Worm (Caenorhabditis elegans): ENCODE measurements around the gene gmap-1.

Gene gmap-1

DNA sequence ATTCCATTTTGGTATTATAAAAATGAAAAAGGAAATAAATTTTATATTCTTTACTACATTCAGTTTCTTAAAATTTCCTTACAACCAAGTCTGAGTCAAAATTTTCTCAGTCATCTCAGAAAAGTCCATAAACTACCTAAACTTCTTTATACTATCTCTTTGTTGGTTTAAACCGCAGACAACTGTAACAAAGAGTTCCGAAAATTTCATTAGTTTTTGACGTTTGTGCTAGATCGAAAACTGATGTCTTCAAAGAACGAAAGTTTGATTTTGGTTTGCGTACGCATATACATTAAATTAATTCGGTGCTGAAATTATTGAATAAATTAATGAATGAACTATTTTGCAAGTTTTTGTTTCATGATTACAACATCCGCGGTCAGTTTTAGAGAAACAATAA is 24.1 kb upstream of the gmap-1 start:
- TF ChIP-seq ama-1 (optimal IDR thresholded peaks at IDR 0.05) (no peak), fkh-10 (GFP tag; optimal IDR thresholded peaks at IDR 0.05) (peak; percentile 76)

DNA sequence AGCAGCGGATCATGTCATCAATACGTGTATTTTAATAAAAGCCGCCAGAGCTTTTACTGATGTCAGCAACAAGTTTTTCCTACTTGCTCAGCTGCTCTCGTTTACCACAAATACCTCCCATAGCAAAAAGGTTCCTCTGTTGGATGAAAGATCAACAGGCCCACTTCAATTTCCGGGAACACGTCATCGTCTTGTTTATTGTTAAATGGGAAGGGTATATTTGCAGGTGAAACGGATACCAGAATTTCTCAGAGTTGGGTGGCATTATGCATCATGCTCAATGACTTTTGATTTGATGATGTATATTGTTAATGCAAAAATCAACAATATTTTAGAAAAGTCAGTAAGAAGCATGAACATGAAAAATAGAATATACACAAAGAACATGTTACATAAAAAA is 16.4 kb upstream of the gmap-1 start:
- TF ChIP-seq nhr-43 (tag; optimal IDR thresholded peaks at IDR 0.05; ENCODE audit: poor library complexity, severe bottlenecking), result no peak
- no peak for TF ChIP-seq ztf-11 (tag; optimal IDR thresholded peaks at IDR 0.05)
- no peak for TF ChIP-seq lin-15B (tag; optimal IDR thresholded peaks at IDR 0.05)
- TF ChIP-seq nhr-28 (tag; optimal IDR thresholded peaks at IDR 0.05), result no peak
- no peak for TF ChIP-seq sea-2 (GFP tag; optimal IDR thresholded peaks at IDR 0.05)
- TF ChIP-seq lsy-12 (tag; optimal IDR thresholded peaks at IDR 0.05), result no peak
- no peak for TF ChIP-seq eor-1 (tag; optimal IDR thresholded peaks at IDR 0.05)
- TF ChIP-seq snpc-4 (tag; optimal IDR thresholded peaks at IDR 0.05), result no peak
- no peak for TF ChIP-seq nhr-11 (tag; optimal IDR thresholded peaks at IDR 0.05)
- TF ChIP-seq mdl-1 (tag; optimal IDR thresholded peaks at IDR 0.05), result no peak
- TF ChIP-seq elt-2 (tag; optimal IDR thresholded peaks at IDR 0.05), result no peak
- no peak for TF ChIP-seq pha-4 (tag; optimal IDR thresholded peaks at IDR 0.05)
- no peak for TF ChIP-seq pqm-1 (tag; optimal IDR thresholded peaks at IDR 0.05)
- TF ChIP-seq ceh-82 (tag; optimal IDR thresholded peaks at IDR 0.05), result no peak

DNA sequence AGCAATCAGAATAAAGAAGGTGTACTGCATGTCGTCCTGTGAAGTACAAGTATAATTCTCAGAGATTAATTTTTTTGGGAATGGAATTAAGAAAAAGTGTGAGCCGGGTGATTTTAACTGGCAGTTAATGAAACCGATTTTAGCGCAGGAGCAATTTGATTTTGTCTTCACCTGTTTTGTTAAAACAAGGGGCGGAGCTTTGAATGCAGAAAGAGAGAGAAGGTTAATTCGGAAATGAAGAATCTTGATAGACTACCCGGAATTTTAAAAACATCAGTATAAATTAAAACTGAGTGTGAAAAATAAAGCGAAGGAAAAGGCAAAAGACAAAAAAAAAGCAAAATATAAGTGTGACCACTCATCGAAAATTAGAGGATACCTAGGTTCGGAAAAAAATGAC is 11.8 kb upstream of the gmap-1 start, which contains the start of gene C05E7.3:
Gene C05E7.3 (minus strand): TSS at position 101 of the 400 bp plus-strand sequence.
- TF ChIP-seq nhr-12 (tag; optimal IDR thresholded peaks at IDR 0.05) (no peak), ZK546.5 (tag; optimal IDR thresholded peaks at IDR 0.05) (no peak), pqm-1 (tag; optimal IDR thresholded peaks at IDR 0.05) (no peak), unc-39 (tag; optimal IDR thresholded peaks at IDR 0.05) (no peak), snpc-4 (tag; optimal IDR thresholded peaks at IDR 0.05) (no peak), nhr-67 (tag; optimal IDR thresholded peaks at IDR 0.05) (no peak), zag-1 (tag; optimal IDR thresholded peaks at IDR 0.05) (no peak), lin-39 (tag; optimal IDR thresholded peaks at IDR 0.05) (no peak), elt-2 (tag; optimal IDR thresholded peaks at IDR 0.05) (no peak), nhr-25 (tag; optimal IDR thresholded peaks at IDR 0.05) (no peak), elt-1 (tag; optimal IDR thresholded peaks at IDR 0.05) (no peak), nhr-28 (tag; optimal IDR thresholded peaks at IDR 0.05) (no peak), fos-1 (tag; optimal IDR thresholded peaks at IDR 0.05) (no peak), lsy-12 (tag; optimal IDR thresholded peaks at IDR 0.05) (no peak), ztf-11 (tag; optimal IDR thresholded peaks at IDR 0.05) (no peak), egl-27 (tag; optimal IDR thresholded peaks at IDR 0.05) (no peak)

DNA sequence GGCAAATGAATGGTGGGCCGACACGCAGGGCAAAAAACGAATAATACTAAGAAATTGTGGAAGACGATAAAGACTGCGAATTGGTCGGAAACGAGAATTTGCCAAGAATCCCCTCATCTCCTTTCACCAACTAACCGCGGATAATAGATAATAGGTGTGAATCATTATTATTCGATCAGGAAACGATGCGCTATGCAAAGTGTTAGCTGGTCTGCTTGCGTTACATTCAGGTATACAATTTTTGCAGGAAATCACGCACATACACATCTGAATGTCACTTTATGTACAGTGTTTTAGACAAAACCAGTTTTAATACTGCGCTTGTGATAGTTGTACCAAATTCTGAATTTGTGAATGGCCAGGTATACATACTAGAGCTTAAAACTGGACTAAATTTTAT is 9.9 kb upstream of the gmap-1 start:
- TF ChIP-seq elt-2 (tag; optimal IDR thresholded peaks at IDR 0.05) (no peak), lsy-12 (tag; optimal IDR thresholded peaks at IDR 0.05) (no peak), mdl-1 (tag; optimal IDR thresholded peaks at IDR 0.05) (no peak), ZK546.5 (tag; optimal IDR thresholded peaks at IDR 0.05) (no peak), ztf-4 (tag; optimal IDR thresholded peaks at IDR 0.05) (no peak), nhr-237 (tag; optimal IDR thresholded peaks at IDR 0.05) (no peak), unc-39 (tag; optimal IDR thresholded peaks at IDR 0.05) (no peak), nhr-23 (tag; optimal IDR thresholded peaks at IDR 0.05) (no peak), eor-1 (tag; optimal IDR thresholded peaks at IDR 0.05) (no peak), R02D3.7 (tag; optimal IDR thresholded peaks at IDR 0.05) (no peak), tbx-2 (tag; optimal IDR thresholded peaks at IDR 0.05) (no peak), unc-62 (GFP tag; optimal IDR thresholded peaks at IDR 0.05) (no peak), fos-1 (tag; optimal IDR thresholded peaks at IDR 0.05) (no peak), snpc-4 (tag; optimal IDR thresholded peaks at IDR 0.05) (no peak), pqm-1 (tag; optimal IDR thresholded peaks at IDR 0.05) (no peak), ceh-16 (tag; optimal IDR thresholded peaks at IDR 0.05) (no peak), nhr-67 (tag; optimal IDR thresholded peaks at IDR 0.05) (no peak)

DNA sequence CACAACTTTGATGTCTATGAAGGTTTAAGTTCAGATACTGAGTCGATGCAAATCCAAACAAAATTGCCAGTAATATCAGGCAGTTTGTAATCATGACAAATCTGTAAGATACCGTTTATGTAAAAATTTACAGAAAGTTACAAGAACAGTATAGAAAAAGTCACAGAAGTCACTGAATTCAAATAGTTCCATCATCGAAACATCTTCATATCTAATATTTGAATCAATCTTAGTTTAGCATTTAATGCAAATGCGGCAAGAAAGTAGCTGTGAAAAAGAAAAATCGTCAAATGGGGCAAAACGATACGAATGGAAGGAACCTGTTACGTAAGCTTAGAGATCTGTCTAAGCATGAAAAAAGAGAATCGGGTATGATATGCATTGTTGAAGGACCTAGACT is 8.4 kb upstream of the gmap-1 start, which contains the start of gene gmap-2:
Gene gmap-2 (minus strand): TSS at position 101 of the 400 bp plus-strand sequence.
- TF ChIP-seq zag-1 (tag; optimal IDR thresholded peaks at IDR 0.05) (no peak), nhr-28 (tag; optimal IDR thresholded peaks at IDR 0.05) (no peak), ceh-82 (tag; optimal IDR thresholded peaks at IDR 0.05) (no peak), ztf-11 (tag; optimal IDR thresholded peaks at IDR 0.05) (no peak), pqm-1 (tag; optimal IDR thresholded peaks at IDR 0.05) (no peak), ceh-28 (tag; optimal IDR thresholded peaks at IDR 0.05) (no peak), lin-39 (tag; optimal IDR thresholded peaks at IDR 0.05) (no peak)

Measured in whole organism, L3 larva.